Worm (Caenorhabditis elegans) whole organism, L2 larva: ENCODE measurements around the gene C28G1.6.
A peak's percentile ranks its signal among the peaks of the same experiment; 100 is the strongest.

Experiments used
- C34F6.9 ChIP-seq: fragments of 150-350 bp; optimal IDR thresholded peaks from 2 replicates; lab custom pipeline; 2014; ENCODE audit warnings: missing biosample characterization, missing genetic modification characterization
- F13H6.1 ChIP-seq: sonication (generic microtip); optimal IDR thresholded peaks from 2 replicates; lab custom pipeline; 2016; ENCODE audit warnings: missing genetic modification characterization, missing compliant biosample characterization
- R02D3.7 ChIP-seq: fragments of 150-350 bp; optimal IDR thresholded peaks from 2 replicates; lab custom pipeline; 2014; ENCODE audit warnings: missing biosample characterization, missing genetic modification characterization
- Y55F3AM.14 ChIP-seq: fragments of 200-800 bp; sonication (Bioruptor generic); optimal IDR thresholded peaks from 2 replicates; lab custom pipeline; 2018; ENCODE audit warnings: mild to moderate bottlenecking, missing genetic modification characterization, missing compliant biosample characterization
- ZK546.5 ChIP-seq: sonication (generic microtip); optimal IDR thresholded peaks from 2 replicates; lab custom pipeline; 2017; ENCODE audit warnings: missing biosample characterization, missing genetic modification characterization
- alr-1 ChIP-seq: fragments of 150-350 bp; optimal IDR thresholded peaks from 2 replicates; lab custom pipeline; 2014; ENCODE audit warnings: missing biosample characterization, missing genetic modification characterization
- aly-2 ChIP-seq: fragments of 150-350 bp; optimal IDR thresholded peaks from 2 replicates; lab custom pipeline; 2014; ENCODE audit warnings: missing biosample characterization, missing genetic modification characterization
- ceh-16 ChIP-seq: fragments of 150-350 bp; optimal IDR thresholded peaks from 2 replicates; lab custom pipeline; 2014; ENCODE audit warnings: missing biosample characterization, missing genetic modification characterization
- crh-2 ChIP-seq: sonication (generic microtip); optimal IDR thresholded peaks from 2 replicates; lab custom pipeline; 2017; ENCODE audit warnings: missing biosample characterization, missing genetic modification characterization
- dmd-4 ChIP-seq: sonication (generic microtip); optimal IDR thresholded peaks from 2 replicates; lab custom pipeline; 2017; ENCODE audit warnings: missing biosample characterization, missing genetic modification characterization
- egl-27 ChIP-seq: sonication (generic microtip); optimal IDR thresholded peaks from 3 replicates; lab custom pipeline; 2017; ENCODE audit warnings: missing biosample characterization, missing genetic modification reagents, missing genetic modification characterization
- elt-3 ChIP-seq: sonication (generic microtip); optimal IDR thresholded peaks from 2 replicates; lab custom pipeline; 2017; ENCODE audit warnings: missing biosample characterization, missing genetic modification characterization
- fos-1 ChIP-seq: fragments of 150-350 bp; optimal IDR thresholded peaks from 2 replicates; lab custom pipeline; 2014; ENCODE audit warnings: missing biosample characterization, missing genetic modification characterization
- gmeb-1 ChIP-seq: fragments of 150-350 bp; optimal IDR thresholded peaks from 2 replicates; lab custom pipeline; 2014; ENCODE audit warnings: missing biosample characterization, missing genetic modification characterization
- lin-11 ChIP-seq: fragments of 150-350 bp; sonication (generic microtip); optimal IDR thresholded peaks from 2 replicates; lab custom pipeline; 2014; ENCODE audit warnings: missing biosample characterization, missing genetic modification characterization, inconsistent platforms, mixed read lengths
- lsy-2 ChIP-seq, 2 experiments: fragments of 150-350 bp in 1 of 2; sonication (generic microtip) in 1 of 2; optimal IDR thresholded peaks; 2 replicates each; lab custom pipeline; 2014 to 2017; ENCODE audit warnings: missing biosample characterization in 2 of 2, missing genetic modification characterization in 2 of 2
- mab-5 ChIP-seq: fragments of 150-350 bp; optimal IDR thresholded peaks from 2 replicates; lab custom pipeline; 2014; ENCODE audit warnings: missing biosample characterization, missing genetic modification characterization
- mbf-1 ChIP-seq: sonication (generic microtip); optimal IDR thresholded peaks from 2 replicates; lab custom pipeline; 2017; ENCODE audit warnings: missing biosample characterization, missing genetic modification characterization
- mdl-1 ChIP-seq, 2 experiments: fragments of 150-350 bp in 1 of 2; sonication (generic microtip) in 1 of 2; optimal IDR thresholded peaks; 2 replicates each; lab custom pipeline; 2017; ENCODE audit warnings: missing biosample characterization in 2 of 2, missing genetic modification characterization in 2 of 2
- nhr-10 ChIP-seq: sonication (generic microtip); optimal IDR thresholded peaks from 2 replicates; lab custom pipeline; 2017; ENCODE audit warnings: missing biosample characterization, missing genetic modification characterization
- nhr-12 ChIP-seq: fragments of 150-350 bp; optimal IDR thresholded peaks from 2 replicates; lab custom pipeline; 2014; ENCODE audit warnings: missing biosample characterization, missing genetic modification characterization
- nhr-129 ChIP-seq: fragments of 150-350 bp; optimal IDR thresholded peaks from 2 replicates; lab custom pipeline; 2014; ENCODE audit warnings: missing biosample characterization, missing genetic modification characterization
- nhr-21 ChIP-seq: fragments of 150-350 bp; optimal IDR thresholded peaks from 2 replicates; lab custom pipeline; 2014; ENCODE audit warnings: missing biosample characterization, missing genetic modification characterization
- nhr-23 ChIP-seq: fragments of 150-350 bp; optimal IDR thresholded peaks from 2 replicates; lab custom pipeline; 2014; ENCODE audit warnings: missing biosample characterization, missing genetic modification reagents, missing genetic modification characterization
- nhr-237 ChIP-seq: fragments of 150-350 bp; optimal IDR thresholded peaks from 2 replicates; lab custom pipeline; 2014; ENCODE audit warnings: missing biosample characterization, missing genetic modification characterization
- nhr-25 ChIP-seq: fragments of 150-350 bp; sonication (generic microtip); optimal IDR thresholded peaks from 3 replicates; lab custom pipeline; 2014; ENCODE audit warnings: missing biosample characterization, missing genetic modification characterization
- nhr-77 ChIP-seq: fragments of 150-350 bp; optimal IDR thresholded peaks from 2 replicates; lab custom pipeline; 2014; ENCODE audit warnings: missing biosample characterization, missing genetic modification characterization
- peb-1 ChIP-seq: fragments of 150-350 bp; optimal IDR thresholded peaks from 2 replicates; lab custom pipeline; 2014; ENCODE audit warnings: missing biosample characterization, missing genetic modification characterization
- sem-4 ChIP-seq: fragments of 150-350 bp; optimal IDR thresholded peaks from 2 replicates; lab custom pipeline; 2014; ENCODE audit warnings: missing biosample characterization, missing genetic modification reagents, missing genetic modification characterization
- skn-1 ChIP-seq: sonication (generic microtip); optimal IDR thresholded peaks from 2 replicates; lab custom pipeline; 2017; ENCODE audit warnings: missing biosample characterization, missing genetic modification characterization
- sma-3 ChIP-seq: sonication (generic microtip); optimal IDR thresholded peaks from 2 replicates; lab custom pipeline; 2016; ENCODE audit warnings: missing genetic modification reagents, missing genetic modification characterization, missing compliant biosample characterization
- sma-9 ChIP-seq, 2 experiments: fragments of 150-350 bp in 1 of 2; sonication (generic microtip) in 1 of 2; optimal IDR thresholded peaks; 2 replicates each; lab custom pipeline; 2014 to 2016; ENCODE audit warnings: missing genetic modification characterization in 2 of 2, mild to moderate bottlenecking in 1 of 2, missing biosample characterization in 1 of 2, missing compliant biosample characterization in 1 of 2, missing genetic modification reagents in 1 of 2, moderate library complexity in 1 of 2
- snpc-4 ChIP-seq: fragments of 150-350 bp; optimal IDR thresholded peaks from 2 replicates; lab custom pipeline; 2014; ENCODE audit warnings: missing biosample characterization, missing genetic modification characterization
- unc-39 ChIP-seq: fragments of 150-350 bp; optimal IDR thresholded peaks from 2 replicates; lab custom pipeline; 2014; ENCODE audit warnings: missing biosample characterization, missing genetic modification characterization
- unc-55 ChIP-seq: fragments of 150-350 bp; sonication (generic microtip); optimal IDR thresholded peaks from 3 replicates; lab custom pipeline; 2014; ENCODE audit warnings: missing biosample characterization, missing genetic modification reagents, missing genetic modification characterization
- zag-1 ChIP-seq: fragments of 150-350 bp; optimal IDR thresholded peaks from 2 replicates; lab custom pipeline; 2014; ENCODE audit warnings: missing biosample characterization, missing genetic modification characterization
- ztf-11 ChIP-seq: sonication (generic microtip); optimal IDR thresholded peaks from 2 replicates; lab custom pipeline; 2017; ENCODE audit warnings: missing biosample characterization, missing genetic modification characterization
- ztf-4 ChIP-seq: fragments of 150-350 bp; optimal IDR thresholded peaks from 2 replicates; lab custom pipeline; 2014; ENCODE audit warnings: missing biosample characterization, missing genetic modification characterization

Gene C28G1.6

DNA sequence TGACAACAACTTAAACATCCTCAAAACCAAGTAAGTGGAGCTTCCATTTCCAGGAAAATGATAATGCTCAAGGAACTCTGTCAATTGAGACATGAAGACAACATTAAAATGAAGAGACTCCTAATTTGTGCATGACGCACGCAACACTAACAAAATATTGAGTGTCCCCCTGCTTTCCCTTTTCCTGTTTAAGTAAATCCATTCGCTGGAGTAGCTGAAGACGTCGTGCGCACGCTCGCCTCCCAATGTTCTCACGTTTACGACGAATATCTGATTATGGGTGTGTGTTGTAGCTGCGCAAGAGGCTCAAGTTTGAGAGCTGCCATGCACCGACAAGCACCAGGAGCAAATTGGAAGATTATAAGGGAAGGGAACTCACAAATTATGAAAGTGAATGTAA, 30.1 kb downstream of the C28G1.6 start:
- TF ChIP-seq C34F6.9 (tag; lab: Kevin White, UChicago), result peak; percentile 20
- no peak for TF ChIP-seq nhr-23 (tag; lab: Kevin White, UChicago)
- no peak for TF ChIP-seq R02D3.7 (tag; lab: Kevin White, UChicago)
- TF ChIP-seq egl-27 (tag; lab: Kevin White, UChicago), result peak; percentile 32
- TF ChIP-seq unc-39 (tag; lab: Kevin White, UChicago), result no peak
- TF ChIP-seq mdl-1 (tag; optimal IDR thresholded peaks at IDR 0.05; lab: Kevin White, UChicago), result peak in 1 of 2 experiments; percentile 7
- TF ChIP-seq sma-9 (GFP tag; optimal IDR thresholded peaks at IDR 0.05; lab: Kevin White, UChicago), result peak; percentile 46
- TF ChIP-seq sma-9 (tag; optimal IDR thresholded peaks at IDR 0.05; lab: Kevin White, UChicago), result no peak
- no peak for TF ChIP-seq ztf-11 (tag; lab: Kevin White, UChicago)
- no peak for TF ChIP-seq dmd-4 (tag; lab: Kevin White, UChicago)
- peak in 1 of 2 experiments; percentile 40 for TF ChIP-seq lsy-2 (tag; optimal IDR thresholded peaks at IDR 0.05; lab: Kevin White, UChicago)
- TF ChIP-seq F13H6.1 (tag; lab: Kevin White, UChicago), result no peak
- no peak for TF ChIP-seq nhr-237
- TF ChIP-seq, all 48 proteins: peak for 5

DNA sequence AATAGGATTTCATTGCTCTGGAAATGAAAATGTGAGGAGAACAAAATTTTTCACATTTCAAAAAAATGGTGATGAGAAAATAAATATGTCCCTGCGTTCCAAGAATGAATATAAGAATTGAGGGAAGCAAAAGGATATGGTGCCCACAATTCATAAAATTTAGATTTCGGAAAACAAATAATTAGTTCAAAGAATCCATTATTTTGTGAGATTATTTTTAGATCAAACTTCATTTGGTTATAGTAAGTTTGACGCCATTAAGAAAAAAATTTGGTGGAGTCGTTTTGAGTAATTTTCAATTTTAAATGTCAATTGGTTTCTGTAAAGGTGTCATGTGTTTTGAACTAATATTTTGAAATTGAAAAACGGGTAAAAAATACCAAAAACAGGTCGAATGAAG, 30.7 kb downstream of the C28G1.6 start:
- no peak for TF ChIP-seq alr-1 (tag; lab: Kevin White, UChicago)
- no peak for TF ChIP-seq ZK546.5 (tag; lab: Kevin White, UChicago)
- no peak for TF ChIP-seq nhr-77 (tag; lab: Kevin White, UChicago)
- no peak for TF ChIP-seq nhr-10 (tag; lab: Kevin White, UChicago)
- TF ChIP-seq egl-27 (tag; lab: Kevin White, UChicago), result no peak
- no peak for TF ChIP-seq nhr-237
- TF ChIP-seq ztf-4 (tag; lab: Kevin White, UChicago), result no peak
- no peak for TF ChIP-seq snpc-4 (tag; lab: Kevin White, UChicago)
- no peak for TF ChIP-seq gmeb-1 (tag; lab: Kevin White, UChicago)
- no peak for TF ChIP-seq fos-1 (tag; lab: Kevin White, UChicago)
- TF ChIP-seq mab-5 (tag; lab: Kevin White, UChicago), result no peak
- no peak for TF ChIP-seq dmd-4 (tag; lab: Kevin White, UChicago)
- no peak for TF ChIP-seq nhr-23 (tag; lab: Kevin White, UChicago)
- no peak for TF ChIP-seq zag-1 (tag; lab: Kevin White, UChicago)
- TF ChIP-seq ceh-16 (tag; lab: Kevin White, UChicago), result no peak
- no peak for TF ChIP-seq aly-2 (tag; lab: Kevin White, UChicago)

DNA sequence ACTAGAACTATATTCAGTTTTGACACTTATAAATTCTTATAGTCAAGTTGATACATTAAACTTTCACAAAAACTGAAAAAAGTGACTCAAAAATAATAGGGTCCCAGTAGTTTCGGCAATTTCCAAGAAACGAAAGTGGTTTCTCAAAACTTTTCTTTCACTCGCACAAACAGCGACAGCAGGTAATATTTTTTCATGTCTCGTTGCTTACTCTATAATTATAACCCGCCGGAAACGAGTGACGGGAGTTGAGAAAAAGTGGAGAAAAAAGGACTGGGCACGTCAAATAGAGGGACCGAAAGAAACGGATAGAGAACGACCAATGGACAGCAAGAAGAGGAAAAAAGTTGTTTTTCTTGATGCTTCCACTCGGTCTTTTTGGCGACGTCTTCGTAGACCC, 31.1 kb downstream of the C28G1.6 start:
- TF ChIP-seq R02D3.7 (tag; lab: Kevin White, UChicago), result no peak
- no peak for TF ChIP-seq gmeb-1 (tag; lab: Kevin White, UChicago)
- TF ChIP-seq nhr-237, result no peak
- no peak for TF ChIP-seq nhr-25 (tag; lab: Kevin White, UChicago)

DNA sequence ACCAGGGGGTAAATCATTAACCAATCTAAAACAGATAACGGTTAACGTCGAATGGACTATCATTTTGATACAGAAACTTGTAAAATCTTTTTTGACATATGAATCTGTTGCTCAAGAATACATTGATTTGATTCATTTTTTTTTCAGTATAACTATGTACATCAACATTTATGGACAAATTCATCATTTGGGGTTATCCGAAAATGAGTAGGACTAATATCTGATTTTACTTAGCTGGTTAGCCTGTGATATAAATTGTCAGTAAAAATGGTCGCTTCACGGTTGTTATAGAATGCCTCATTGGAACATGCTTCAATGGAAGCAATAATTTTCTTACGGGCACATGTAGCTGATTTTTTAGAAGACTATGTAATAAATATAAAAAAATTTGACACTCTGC, 33.4 kb downstream of the C28G1.6 start:
- TF ChIP-seq alr-1 (tag; lab: Kevin White, UChicago) (no peak), sma-3 (GFP tag; lab: Kevin White, UChicago) (no peak), sem-4 (tag; lab: Kevin White, UChicago) (no peak), nhr-21 (no peak), aly-2 (tag; lab: Kevin White, UChicago) (no peak), lin-11 (no peak), lsy-2 (tag; optimal IDR thresholded peaks at IDR 0.05; lab: Kevin White, UChicago) (no peak), dmd-4 (tag; lab: Kevin White, UChicago) (no peak), nhr-10 (tag; lab: Kevin White, UChicago) (no peak)

DNA sequence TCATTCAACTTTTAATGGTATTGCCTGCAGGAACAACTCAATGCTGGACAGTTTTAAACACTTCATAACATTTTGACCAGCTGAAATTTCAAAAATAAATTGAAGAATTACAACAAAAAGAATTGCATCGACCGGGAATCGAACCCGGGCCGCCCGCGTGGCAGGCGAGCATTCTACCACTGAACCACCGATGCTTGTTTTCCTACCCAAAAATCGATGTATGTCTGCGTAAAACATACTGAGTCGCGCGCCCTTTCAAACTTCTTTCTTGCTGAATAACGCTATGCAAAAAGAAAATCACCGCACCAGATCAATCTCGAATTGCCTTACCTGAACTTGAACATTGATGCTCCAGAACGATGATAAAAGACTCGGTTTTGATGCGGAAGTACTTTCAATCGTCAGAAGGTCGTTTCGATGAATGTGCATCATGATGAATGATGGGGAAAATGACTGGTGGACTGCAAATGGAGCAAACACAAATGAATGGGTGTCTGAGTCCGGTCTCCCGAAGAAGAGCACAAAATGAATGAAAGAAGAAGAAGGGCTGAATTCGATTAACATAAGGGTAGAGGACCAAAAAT, 34.3 kb downstream of the C28G1.6 start, which contains the start of gene R04E5.7:
TSS of gene R04E5.7 (minus strand) at position 564 of the 584 bp plus-strand sequence.
- TF ChIP-seq crh-2 (tag; lab: Kevin White, UChicago) (peak; percentile 89), mbf-1 (tag; lab: Kevin White, UChicago) (no peak), Y55F3AM.14 (GFP tag; lab: Kevin White, UChicago) (peak; percentile 6), nhr-129 (tag; lab: Kevin White, UChicago) (peak; percentile 53), sma-9 (GFP tag; optimal IDR thresholded peaks at IDR 0.05; lab: Kevin White, UChicago) (peak; percentile 10), sma-9 (tag; optimal IDR thresholded peaks at IDR 0.05; lab: Kevin White, UChicago) (no peak), sma-3 (GFP tag; lab: Kevin White, UChicago) (peak; percentile 30), C34F6.9 (tag; lab: Kevin White, UChicago) (peak; percentile 12), unc-55 (GFP tag; lab: Kevin White, UChicago) (peak; percentile 39), mdl-1 (tag; optimal IDR thresholded peaks at IDR 0.05; lab: Kevin White, UChicago) (peak in 1 of 2 experiments; percentile 17), skn-1 (tag; lab: Kevin White, UChicago) (no peak), nhr-21 (peak; percentile 19), nhr-12 (no peak), elt-3 (tag; lab: Kevin White, UChicago) (no peak), peb-1 (tag; lab: Kevin White, UChicago) (no peak), lsy-2 (tag; optimal IDR thresholded peaks at IDR 0.05; lab: Kevin White, UChicago) (peak in 1 of 2 experiments; percentile 24), fos-1 (tag; lab: Kevin White, UChicago) (peak; percentile 9)
